Worm (Caenorhabditis elegans) whole organism, L1 larva: ENCODE data around the gene drd-50.

Experiments
- alr-1 ChIP-seq: fragments of 200-800 bp; sonication (Bioruptor generic); optimal IDR thresholded peaks from 2 replicates; lab custom pipeline; 2018; ENCODE audit warnings: borderline replicate concordance, mild to moderate bottlenecking, missing genetic modification characterization, missing compliant biosample characterization
- ceh-88 ChIP-seq: fragments of 200-800 bp; sonication (Bioruptor generic); IDR thresholded peaks from 2 replicates; pipeline ENCODE4 v1.3.6; 2022; ENCODE audit warnings: missing genetic modification characterization, missing compliant biosample characterization
- efl-1 ChIP-seq, 4 experiments: fragments of 150-350 bp; optimal IDR thresholded peaks in 3 of 4; peaks in 1 of 4; 1 replicate in 1 of 4; 2 replicates in 3 of 4; lab custom pipeline; 2014; ENCODE audit warnings: missing biosample characterization in 2 of 4, missing genetic modification characterization in 2 of 4, missing genetic modification reagents in 2 of 4
- egl-27 ChIP-seq, 2 experiments: fragments of 150-350 bp in 1 of 2; sonication (generic microtip); optimal IDR thresholded peaks; 3 replicates each; lab custom pipeline; 2017 to 2018; ENCODE audit warnings: missing biosample characterization in 2 of 2, missing genetic modification characterization in 2 of 2, missing genetic modification reagents in 2 of 2
- fkh-10 ChIP-seq: sonication (generic microtip); optimal IDR thresholded peaks from 2 replicates; lab custom pipeline; 2017; ENCODE audit warnings: missing biosample characterization, missing genetic modification reagents, missing genetic modification characterization
- grh-1 ChIP-seq: fragments of 200-800 bp; sonication (Bioruptor generic); IDR thresholded peaks from 2 replicates; pipeline ENCODE4 v1.3.6; 2022; ENCODE audit warnings: missing genetic modification reagents, missing genetic modification characterization, missing compliant biosample characterization
- mdl-1 ChIP-seq, 2 experiments: fragments of 150-350 bp; optimal IDR thresholded peaks; 2 replicates each; lab custom pipeline; 2014 to 2017; ENCODE audit warnings: missing biosample characterization in 2 of 2, missing genetic modification characterization in 2 of 2, inconsistent platforms in 1 of 2
- zag-1 ChIP-seq: fragments of 150-350 bp; optimal IDR thresholded peaks from 2 replicates; lab custom pipeline; 2014; ENCODE audit warnings: missing biosample characterization, missing genetic modification characterization

DNA sequence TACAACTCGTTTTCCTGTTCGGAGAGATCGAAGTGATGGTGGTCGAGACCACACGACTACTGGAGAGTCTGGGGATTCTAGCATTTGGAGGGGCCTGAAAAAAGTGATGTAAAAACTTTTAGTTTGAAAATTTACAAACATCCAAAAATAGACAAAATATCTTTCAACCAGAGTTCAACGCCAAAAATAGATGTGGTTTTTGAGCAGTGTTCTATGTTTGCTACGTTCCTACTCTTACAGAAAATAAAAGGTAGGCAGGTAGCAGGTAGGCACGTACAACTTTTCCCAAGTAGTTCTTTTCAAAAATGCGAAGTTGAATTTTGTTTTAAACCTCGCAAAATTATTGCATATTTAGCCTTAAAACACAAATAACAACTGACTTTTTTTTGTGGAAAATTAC, 5.1 kb upstream of the drd-50 start, which contains the start of gene F49F1.14:
- TF ChIP-seq ceh-88 (GFP tag; lab: Robert Waterston, UW): no peak
- TF ChIP-seq grh-1 (GFP tag; lab: Robert Waterston, UW): no peak
- TF ChIP-seq zag-1: no peak
- TF ChIP-seq fkh-10 (GFP tag; lab: Kevin White, UChicago): no peak
- no peak for TF ChIP-seq efl-1 (optimal IDR thresholded peaks at IDR 0.05; lab: Kevin White, UChicago)
- TF ChIP-seq efl-1 (GFP tag; optimal IDR thresholded peaks at IDR 0.05 in 1 of 2; lab: Kevin White, UChicago): no peak
- no peak for TF ChIP-seq mdl-1 (tag; optimal IDR thresholded peaks at IDR 0.05; lab: Kevin White, UChicago)
- TF ChIP-seq alr-1 (tag; lab: Kevin White, UChicago): no peak
- TF ChIP-seq egl-27 (tag; optimal IDR thresholded peaks at IDR 0.05; lab: Kevin White, UChicago): no peak
